Fruit fly (Drosophila melanogaster) whole organism, embryonic: Measurements from ENCODE around the gene CG8509.
A peak's percentile ranks its signal among the peaks of the same experiment; 100 is the strongest.

Experiments
- Blimp-1 ChIP-seq: fragments of 200-800 bp; sonication (Bioruptor generic); optimal IDR thresholded peaks from 3 replicates; lab custom pipeline; 2018; ENCODE audit warnings: missing biosample characterization, missing genetic modification characterization, mild to moderate bottlenecking, moderate library complexity, missing genetic modification reagents
- Bteb2 ChIP-seq: fragments of 200-800 bp; sonication (Bioruptor generic); optimal IDR thresholded peaks from 2 replicates; lab custom pipeline; 2016; ENCODE audit warnings: missing biosample characterization, missing genetic modification characterization
- CG10366 ChIP-seq: fragments of 200-800 bp; sonication (Bioruptor generic); IDR thresholded peaks from 2 replicates; pipeline ENCODE4 v1.3.6; 2022; ENCODE audit warnings: missing biosample characterization, missing genetic modification characterization
- CG12104 ChIP-seq: fragments of 200-800 bp; sonication (Bioruptor generic); optimal IDR thresholded peaks from 3 replicates; lab custom pipeline; 2016; ENCODE audit warnings: missing biosample characterization, missing genetic modification characterization
- CG1233 ChIP-seq: fragments of 200-800 bp; sonication (Bioruptor generic); optimal IDR thresholded peaks from 4 replicates; lab custom pipeline; 2018; ENCODE audit warnings: missing biosample characterization, mild to moderate bottlenecking, missing genetic modification characterization
- CG12659 ChIP-seq: fragments of 200-800 bp; sonication (Bioruptor generic); optimal IDR thresholded peaks from 3 replicates; lab custom pipeline; 2017; ENCODE audit warnings: mild to moderate bottlenecking, missing biosample characterization, missing genetic modification reagents, missing genetic modification characterization
- CG12769 ChIP-seq: fragments of 200-800 bp; sonication (Bioruptor generic); optimal IDR thresholded peaks from 2 replicates; lab custom pipeline; 2019; ENCODE audit warnings: missing biosample characterization, mild to moderate bottlenecking, missing genetic modification characterization, moderate library complexity
- CG17359 ChIP-seq: fragments of 200-800 bp; sonication (Bioruptor generic); optimal IDR thresholded peaks from 3 replicates; lab custom pipeline; 2018; ENCODE audit warnings: missing biosample characterization, mild to moderate bottlenecking, missing genetic modification characterization, moderate library complexity
- CG18262 ChIP-seq: fragments of 200-800 bp; optimal IDR thresholded peaks from 3 replicates; lab custom pipeline; 2019; ENCODE audit warnings: missing biosample characterization, mild to moderate bottlenecking, missing genetic modification characterization, moderate library complexity
- CG42726 ChIP-seq: fragments of 200-800 bp; sonication (Bioruptor generic); IDR thresholded peaks from 2 replicates; pipeline ENCODE4 v1.3.6; 2022; ENCODE audit warnings: missing biosample characterization, missing genetic modification characterization; ENCODE audit not compliant: partially characterized antibody
- CG4360 ChIP-seq: fragments of 200-800 bp; sonication (Bioruptor generic); IDR thresholded peaks from 2 replicates; pipeline ENCODE4 v1.3.6; 2022; ENCODE audit warnings: missing biosample characterization, missing genetic modification characterization
- CG6654 ChIP-seq: fragments of 200-800 bp; sonication (Bioruptor generic); optimal IDR thresholded peaks from 2 replicates; lab custom pipeline; 2017; ENCODE audit warnings: missing biosample characterization, mild to moderate bottlenecking, missing genetic modification characterization
- CG7963 ChIP-seq: fragments of 200-800 bp; sonication (Bioruptor generic); IDR thresholded peaks from 3 replicates; pipeline ENCODE4 v1.3.6; 2022; ENCODE audit warnings: missing biosample characterization, missing genetic modification characterization; ENCODE audit not compliant: partially characterized antibody
- Camta ChIP-seq: fragments of 200-800 bp; sonication (Bioruptor generic); optimal IDR thresholded peaks from 2 replicates; lab custom pipeline; 2016; ENCODE audit warnings: missing biosample characterization, missing genetic modification characterization
- CrebB ChIP-seq: fragments of 200-800 bp; sonication (Bioruptor generic); optimal IDR thresholded peaks from 3 replicates; lab custom pipeline; 2018; ENCODE audit warnings: missing biosample characterization, mild to moderate bottlenecking, missing genetic modification characterization
- D19A ChIP-seq: fragments of 200-800 bp; optimal IDR thresholded peaks from 3 replicates; lab custom pipeline; 2019; ENCODE audit warnings: missing biosample characterization, mild to moderate bottlenecking, missing genetic modification characterization, moderate library complexity
- Deaf1 ChIP-seq: fragments of 200-800 bp; optimal IDR thresholded peaks from 3 replicates; lab custom pipeline; 2019; ENCODE audit warnings: missing biosample characterization, mild to moderate bottlenecking, missing genetic modification characterization, moderate library complexity
- Ets65A ChIP-seq: fragments of 200-800 bp; sonication (Bioruptor generic); peaks from one replicate; lab custom pipeline; 2016; ENCODE audit warnings: missing biosample characterization, missing genetic modification characterization
- Lhr ChIP-seq: fragments of 200-800 bp; sonication (Bioruptor generic); optimal IDR thresholded peaks from 3 replicates; lab custom pipeline; 2017; ENCODE audit warnings: mild to moderate bottlenecking, missing biosample characterization, missing genetic modification reagents, missing genetic modification characterization
- MESR4 ChIP-seq: fragments of 200-800 bp; sonication (Bioruptor generic); optimal IDR thresholded peaks from 2 replicates; lab custom pipeline; 2018; ENCODE audit warnings: missing biosample characterization, mild to moderate bottlenecking, missing genetic modification characterization, moderate library complexity
- Stat92E ChIP-seq, 3 experiments: fragments of >200 bp in 2 of 3; fragments of 200-800 bp in 1 of 3; sonication (Bioruptor generic) in 1 of 3; optimal IDR thresholded peaks; 2 replicates each; lab custom pipeline; 2017 to 2019; ENCODE audit warnings: missing biosample characterization in 3 of 3, missing genetic modification characterization in 3 of 3, mild to moderate bottlenecking in 1 of 3, moderate library complexity in 1 of 3
- Trl ChIP-seq, 3 experiments: fragments of >200 bp in 2 of 3; fragments of 200-800 bp in 1 of 3; sonication (Bioruptor generic) in 1 of 3; optimal IDR thresholded peaks; 2 replicates in 1 of 3; 3 replicates in 2 of 3; lab custom pipeline; 2016 to 2017; ENCODE audit warnings: missing biosample characterization in 1 of 3, missing genetic modification characterization in 1 of 3
- ato ChIP-seq: fragments of 200-800 bp; sonication (Bioruptor generic); IDR thresholded peaks from 2 replicates; pipeline ENCODE4 v1.3.6; 2022; ENCODE audit warnings: missing biosample characterization, missing genetic modification characterization; ENCODE audit not compliant: partially characterized antibody
- bigmax ChIP-seq: fragments of 200-800 bp; sonication (Bioruptor generic); optimal IDR thresholded peaks from 2 replicates; lab custom pipeline; 2018; ENCODE audit warnings: missing biosample characterization, mild to moderate bottlenecking, missing genetic modification characterization
- cad ChIP-seq: fragments of >200 bp; optimal IDR thresholded peaks from 2 replicates; lab custom pipeline; 2017; ENCODE audit warnings: missing biosample characterization, missing genetic modification characterization
- cg ChIP-seq: fragments of 200-800 bp; sonication (Bioruptor generic); optimal IDR thresholded peaks from 3 replicates; lab custom pipeline; 2019; ENCODE audit warnings: missing biosample characterization, mild to moderate bottlenecking, missing genetic modification characterization, moderate library complexity
- chm ChIP-seq: fragments of 200-800 bp; sonication (Bioruptor generic); IDR thresholded peaks from 2 replicates; pipeline ENCODE4 v1.3.6; 2022; ENCODE audit warnings: missing biosample characterization, missing genetic modification characterization
- ci ChIP-seq: fragments of 200-800 bp; sonication (Bioruptor generic); IDR thresholded peaks from 3 replicates; pipeline ENCODE4 v1.3.6; 2022; ENCODE audit warnings: missing biosample characterization, missing genetic modification characterization
- croc ChIP-seq: fragments of 200-800 bp; sonication (Bioruptor generic); conservative IDR thresholded peaks from 3 replicates; pipeline ENCODE4 v1.3.6; 2022; ENCODE audit warnings: missing biosample characterization, missing genetic modification characterization
- dati ChIP-seq: fragments of 200-800 bp; sonication (Bioruptor generic); IDR thresholded peaks from 2 replicates; pipeline ENCODE4 v1.3.6; 2022; ENCODE audit warnings: missing biosample characterization, missing genetic modification characterization
- en ChIP-seq: fragments of 200-800 bp; sonication (Bioruptor generic); optimal IDR thresholded peaks from 2 replicates; lab custom pipeline; 2016; ENCODE audit warnings: missing biosample characterization, missing genetic modification characterization
- esg ChIP-seq: fragments of 200-800 bp; sonication (Bioruptor generic); conservative IDR thresholded peaks from 2 replicates; pipeline ENCODE4 v1.3.6; 2022; ENCODE audit warnings: missing biosample characterization, missing genetic modification characterization
- eyg ChIP-seq: fragments of 200-800 bp; sonication (Bioruptor generic); optimal IDR thresholded peaks from 3 replicates; lab custom pipeline; 2016; ENCODE audit warnings: missing biosample characterization, missing genetic modification characterization
- fd64A ChIP-seq: fragments of 200-800 bp; sonication (Bioruptor generic); optimal IDR thresholded peaks from 3 replicates; lab custom pipeline; 2018; ENCODE audit warnings: missing biosample characterization, mild to moderate bottlenecking, missing genetic modification characterization
- grau ChIP-seq: fragments of 200-800 bp; optimal IDR thresholded peaks from 3 replicates; lab custom pipeline; 2019; ENCODE audit warnings: missing biosample characterization, mild to moderate bottlenecking, missing genetic modification characterization, moderate library complexity
- h ChIP-seq: fragments of >200 bp; optimal IDR thresholded peaks from 2 replicates; lab custom pipeline; 2017
- hb ChIP-seq: fragments of 200-800 bp; sonication (Bioruptor generic); IDR thresholded peaks from 3 replicates; pipeline ENCODE4 v1.3.6; 2022; ENCODE audit warnings: missing biosample characterization, missing genetic modification characterization; ENCODE audit not compliant: partially characterized antibody
- ken ChIP-seq: fragments of 200-800 bp; sonication (Bioruptor generic); IDR thresholded peaks from 3 replicates; pipeline ENCODE4 v1.3.6; 2022; ENCODE audit warnings: missing biosample characterization, missing genetic modification characterization
- lbe ChIP-seq: fragments of 200-800 bp; sonication (Bioruptor generic); optimal IDR thresholded peaks from 2 replicates; lab custom pipeline; 2016; ENCODE audit warnings: missing biosample characterization, mild to moderate bottlenecking, missing genetic modification characterization
- nerfin-1 ChIP-seq: fragments of 200-800 bp; sonication (Bioruptor generic); optimal IDR thresholded peaks from 3 replicates; lab custom pipeline; 2019; ENCODE audit warnings: missing biosample characterization, mild to moderate bottlenecking, missing genetic modification characterization, moderate library complexity
- nmo ChIP-seq: fragments of 200-800 bp; sonication (Bioruptor generic); optimal IDR thresholded peaks from 2 replicates; lab custom pipeline; 2018; ENCODE audit warnings: missing biosample characterization, mild to moderate bottlenecking, missing genetic modification characterization, moderate library complexity
- nom ChIP-seq: fragments of 200-800 bp; sonication (Bioruptor generic); optimal IDR thresholded peaks from 2 replicates; lab custom pipeline; 2017; ENCODE audit warnings: missing biosample characterization, missing genetic modification characterization, mild to moderate bottlenecking, moderate library complexity, missing genetic modification reagents
- row ChIP-seq: fragments of 200-800 bp; sonication (Bioruptor generic); IDR thresholded peaks from 3 replicates; pipeline ENCODE4 v1.3.6; 2022; ENCODE audit warnings: missing biosample characterization, missing genetic modification characterization
- sd ChIP-seq: fragments of 200-800 bp; sonication (Bioruptor generic); optimal IDR thresholded peaks from 3 replicates; lab custom pipeline; 2018; ENCODE audit warnings: missing biosample characterization, mild to moderate bottlenecking, missing genetic modification characterization, moderate library complexity
- sens ChIP-seq: fragments of 200-800 bp; sonication (Bioruptor generic); peaks from one replicate; lab custom pipeline; 2016; ENCODE audit warnings: missing biosample characterization, missing genetic modification characterization
- sug ChIP-seq: fragments of 200-800 bp; optimal IDR thresholded peaks from 2 replicates; lab custom pipeline; 2019; ENCODE audit warnings: missing biosample characterization, mild to moderate bottlenecking, missing genetic modification characterization, moderate library complexity
- z ChIP-seq: fragments of 200-800 bp; sonication (Bioruptor generic); IDR thresholded peaks from 3 replicates; pipeline ENCODE4 v1.3.6; 2022; ENCODE audit warnings: missing biosample characterization, missing genetic modification characterization
- zfh1 ChIP-seq: fragments of 200-800 bp; sonication (Bioruptor generic); IDR thresholded peaks from 3 replicates; pipeline ENCODE4 v1.3.6; 2022; ENCODE audit warnings: missing biosample characterization, missing genetic modification characterization

CG8509 gene

DNA sequence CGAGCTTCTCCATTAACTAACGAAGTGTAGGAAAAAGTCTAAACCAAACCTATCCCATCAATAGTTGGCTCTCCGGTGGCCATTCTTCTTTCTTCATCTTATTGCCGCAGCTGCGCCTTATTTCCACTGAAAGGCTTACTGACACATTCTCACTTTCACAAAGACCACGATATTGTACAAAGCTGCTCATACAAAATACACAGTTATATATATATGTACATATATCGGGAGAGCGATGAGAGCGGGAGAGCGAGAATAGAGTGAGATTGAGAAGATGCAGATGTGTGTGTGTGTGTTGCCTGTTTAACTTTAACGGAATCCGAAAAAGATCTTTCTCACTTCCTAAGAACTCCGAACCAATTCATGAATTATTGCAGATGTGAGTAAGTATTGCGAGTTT lies 3.9 kb downstream of the CG8509 start (continued):
- TF ChIP-seq croc (GFP tag; lab: Robert Waterston, UW) (no peak), D19A (tag; lab: Kevin White, UChicago) (peak; percentile 10), hb (no peak), lbe (GFP tag; lab: Kevin White, UChicago) (peak; percentile 62), CG12104 (GFP tag; lab: Kevin White, UChicago) (no peak), zfh1 (no peak), eyg (GFP tag; lab: Kevin White, UChicago) (no peak), z (GFP tag; lab: Robert Waterston, UW) (0 out of 3 replicates have a peak, but pooled peaks have one; percentile 58), cg (GFP tag; lab: Kevin White, UChicago) (peak; percentile 93), CG12769 (tag; lab: Kevin White, UChicago) (peak; percentile 50), nom (GFP tag; lab: Kevin White, UChicago) (peak; percentile 20), Trl (optimal IDR thresholded peaks at IDR 0.05; lab: Kevin White, UChicago) (peak; percentile 85 to 90), Trl (GFP tag; optimal IDR thresholded peaks at IDR 0.05; lab: Kevin White, UChicago) (no peak), Ets65A (GFP tag; lab: Kevin White, UChicago) (peak; percentile 5), CG17359 (tag; lab: Kevin White, UChicago) (no peak), sd (tag; lab: Kevin White, UChicago) (peak; percentile 66), Deaf1 (tag; lab: Kevin White, UChicago) (peak; percentile 9), ci (GFP tag; lab: Robert Waterston, UW) (0 out of 3 replicates have a peak, but pooled peaks have one; percentile 16), Stat92E (GFP tag; optimal IDR thresholded peaks at IDR 0.05; lab: Kevin White, UChicago) (peak in 1 of 3 experiments; percentile 68)

DNA sequence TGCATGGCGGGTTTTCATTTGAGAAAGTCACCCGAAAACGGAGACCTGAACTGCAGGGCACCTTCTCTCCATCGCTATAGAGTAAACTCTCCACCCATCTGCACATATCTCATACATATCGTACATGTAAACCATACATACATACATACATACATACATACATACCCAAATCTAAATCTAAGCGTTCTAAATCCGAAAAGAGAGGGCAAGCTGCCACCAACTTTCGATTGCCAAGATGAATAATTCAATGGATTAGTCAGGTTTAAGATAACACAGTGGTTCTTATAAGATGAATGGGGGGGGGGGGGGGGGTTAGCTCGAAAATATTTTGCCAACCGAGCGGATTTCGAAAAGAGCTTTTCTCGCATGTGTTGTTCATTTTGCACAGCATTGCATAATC lies 5.1 kb downstream of the CG8509 start:
- TF ChIP-seq ken (GFP tag; lab: Robert Waterston, UW) (no peak), esg (GFP tag; lab: Robert Waterston, UW) (no peak), sd (tag; lab: Kevin White, UChicago) (peak; percentile 21), cg (GFP tag; lab: Kevin White, UChicago) (peak; percentile 58), ato (GFP tag; lab: Robert Waterston, UW) (no peak), Blimp-1 (GFP tag; lab: Kevin White, UChicago) (peak; percentile 73)

DNA sequence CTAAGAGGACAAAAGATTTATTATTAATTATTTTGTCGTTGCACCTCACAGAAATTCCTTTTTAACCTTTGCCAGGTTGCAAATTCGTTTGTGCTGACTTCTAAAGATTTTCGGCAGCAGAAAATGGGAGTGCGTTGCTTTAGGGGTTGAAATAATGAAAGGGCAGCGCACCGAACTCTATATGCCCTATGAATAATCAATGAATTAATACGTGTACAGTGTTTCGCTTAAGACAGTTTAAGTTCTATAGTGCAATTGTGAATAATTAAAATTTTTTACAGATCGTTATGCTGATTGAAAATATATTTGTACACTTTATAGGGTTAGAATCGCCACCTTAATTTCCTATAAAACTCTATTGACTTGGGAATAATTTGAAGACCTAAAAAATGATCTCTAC lies 6.8 kb downstream of the CG8509 start:
- TF ChIP-seq nerfin-1 (tag; lab: Kevin White, UChicago): no peak
- no peak for TF ChIP-seq Camta
- TF ChIP-seq D19A (tag; lab: Kevin White, UChicago): peak; percentile 98
- no peak for TF ChIP-seq CG7963 (GFP tag; lab: Robert Waterston, UW)
- TF ChIP-seq cad: no peak
- no peak for TF ChIP-seq CG1233 (GFP tag; lab: Kevin White, UChicago)
- no peak for TF ChIP-seq grau (tag; lab: Kevin White, UChicago)
- TF ChIP-seq h (lab: Kevin White, UChicago): no peak
- no peak for TF ChIP-seq Bteb2
- TF ChIP-seq CG42726 (GFP tag; lab: Robert Waterston, UW): no peak
- TF ChIP-seq row (GFP tag; lab: Robert Waterston, UW): peak; percentile 35; the same call in 1 of the 3 replicates
- no peak for TF ChIP-seq MESR4 (GFP tag; lab: Kevin White, UChicago)
- TF ChIP-seq Lhr (GFP tag; lab: Kevin White, UChicago): no peak
- no peak for TF ChIP-seq fd64A (GFP tag; lab: Kevin White, UChicago)
- TF ChIP-seq CG4360 (GFP tag; lab: Robert Waterston, UW): no peak
- peak; percentile 53 for TF ChIP-seq sens (GFP tag; lab: Kevin White, UChicago)
- no peak for TF ChIP-seq chm
- no peak for TF ChIP-seq CG12659 (GFP tag; lab: Kevin White, UChicago)
- peak; percentile 13 for TF ChIP-seq CG18262 (tag; lab: Kevin White, UChicago)
- no peak for TF ChIP-seq nmo (GFP tag; lab: Kevin White, UChicago)
- no peak for TF ChIP-seq CrebB (tag; lab: Kevin White, UChicago)
- no peak for TF ChIP-seq CG10366 (GFP tag; lab: Robert Waterston, UW)
- TF ChIP-seq CG6654 (GFP tag; lab: Kevin White, UChicago): no peak
- TF ChIP-seq dati (GFP tag; lab: Robert Waterston, UW): no peak
- no peak for TF ChIP-seq en (GFP tag; lab: Kevin White, UChicago)
- no peak for TF ChIP-seq bigmax (GFP tag; lab: Kevin White, UChicago)
- no peak for TF ChIP-seq sug
